Worm (Caenorhabditis elegans) whole organism, L4 larva: ENCODE measurements around the gene fbxc-30.

Source experiments
- ceh-62 ChIP-seq: sonication (generic microtip); optimal IDR thresholded peaks from 2 replicates; lab custom pipeline; 2017; ENCODE audit warnings: missing biosample characterization, missing genetic modification characterization
- ztf-11 ChIP-seq: fragments of 150-350 bp; optimal IDR thresholded peaks from 2 replicates; lab custom pipeline; 2014; ENCODE audit warnings: missing biosample characterization, missing genetic modification characterization

DNA sequence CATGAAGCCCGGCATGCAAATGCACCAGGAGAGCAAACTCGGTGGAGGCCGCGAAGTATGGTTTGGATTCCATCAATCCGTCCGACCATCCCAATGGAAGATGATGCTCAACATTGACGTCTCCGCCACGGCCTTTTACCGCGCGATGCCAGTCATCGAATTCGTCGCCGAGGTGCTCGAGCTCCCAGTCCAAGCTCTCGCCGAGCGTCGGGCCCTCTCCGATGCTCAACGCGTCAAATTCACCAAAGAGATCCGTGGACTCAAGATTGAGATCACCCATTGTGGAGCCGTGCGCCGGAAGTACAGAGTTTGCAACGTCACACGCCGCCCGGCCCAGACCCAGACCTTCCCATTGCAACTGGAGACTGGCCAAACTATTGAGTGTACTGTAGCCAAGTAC is 41.7 kb upstream of the fbxc-30 start:
- TF ChIP-seq ztf-11 (tag; lab: Kevin White, UChicago) = no peak
- no peak for TF ChIP-seq ceh-62
